Worm (Caenorhabditis elegans): ENCODE results near the gene C14A6.13.

- TF ChIP-seq ama-1 (optimal IDR thresholded peaks at IDR 0.05) = no peak
- TF ChIP-seq sea-1 (GFP tag; conservative IDR thresholded peaks at IDR 0.05) = no peak
- TF ChIP-seq B0310.2 (tag; optimal IDR thresholded peaks at IDR 0.05) = no peak
- TF ChIP-seq flt-1 (GFP tag; IDR thresholded peaks at IDR 0.05) = no peak
- no peak for TF ChIP-seq pes-1 (GFP tag; IDR thresholded peaks at IDR 0.05)
These were observed 36.1 kb downstream of the C14A6.13 start, which contains the start of gene fbxa-210 for ce11 chrV:18125075-18125474.
